Worm (Caenorhabditis elegans) whole organism, L4/young adult: Measurements from ENCODE around the gene fbxa-137.

Experiments
- W03F9.2 ChIP-seq: fragments of 150-350 bp; optimal IDR thresholded peaks from 2 replicates; lab custom pipeline; 2014; ENCODE audit warnings: missing biosample characterization, missing genetic modification characterization
- dao-5 ChIP-seq: sonication (generic microtip); optimal IDR thresholded peaks from 2 replicates; lab custom pipeline; 2016; ENCODE audit warnings: missing genotype, missing genetic modification characterization, moderate library complexity, missing compliant biosample characterization
- him-1 ChIP-seq: sonication (generic microtip); optimal IDR thresholded peaks from 2 replicates; lab custom pipeline; 2016; ENCODE audit warnings: missing genotype, missing genetic modification reagents, missing genetic modification characterization, missing compliant biosample characterization

Gene fbxa-137

DNA sequence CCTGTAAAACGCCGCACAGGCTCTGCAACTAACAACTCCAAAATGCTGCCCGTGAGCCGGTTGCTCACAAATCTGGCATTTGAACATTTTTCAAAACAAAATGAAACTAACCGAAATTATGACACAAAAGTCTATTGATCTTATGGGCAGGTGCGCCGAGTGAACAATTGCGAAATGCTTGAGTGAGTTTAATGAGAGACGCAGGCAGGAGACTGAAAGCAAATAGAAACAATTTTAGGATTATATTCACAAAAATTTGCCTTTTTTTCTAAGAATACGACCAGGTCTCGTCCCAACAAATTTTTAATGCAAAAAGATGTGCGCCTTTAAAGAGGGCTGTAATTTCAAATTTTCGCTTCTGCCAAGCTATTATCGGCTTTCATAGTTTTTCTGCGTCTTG lies 14.2 kb upstream of the fbxa-137 start, which contains the start of gene nhr-183:
TSS of gene nhr-183 (minus strand) at position 180 of the 400 bp plus-strand sequence.
- TF ChIP-seq W03F9.2 (tag; lab: Kevin White, UChicago): no peak
- TF ChIP-seq him-1 (tag; lab: Kevin White, UChicago): no peak
- no peak for TF ChIP-seq dao-5 (tag; lab: Kevin White, UChicago)

DNA sequence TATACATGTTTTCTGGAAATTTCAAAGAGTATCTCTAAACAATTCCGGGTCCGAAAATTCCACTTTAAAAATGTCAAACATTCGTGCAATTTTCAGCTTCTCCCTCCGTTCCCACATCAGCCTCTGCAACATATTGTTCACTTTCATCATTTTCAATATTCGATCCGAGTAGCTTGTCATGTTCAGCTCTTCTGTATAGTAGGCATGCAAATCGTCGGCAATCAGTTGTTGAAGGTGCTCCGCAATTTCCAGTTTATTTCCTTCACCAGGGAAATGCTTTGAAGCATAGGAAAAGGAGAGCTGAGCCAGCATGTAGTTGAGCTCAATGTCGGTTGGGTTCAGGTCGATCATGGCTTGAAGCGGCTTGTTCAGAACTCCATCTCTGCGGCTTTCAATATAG lies 13.7 kb upstream of the fbxa-137 start:
- TF ChIP-seq dao-5 (tag; lab: Kevin White, UChicago): no peak

DNA sequence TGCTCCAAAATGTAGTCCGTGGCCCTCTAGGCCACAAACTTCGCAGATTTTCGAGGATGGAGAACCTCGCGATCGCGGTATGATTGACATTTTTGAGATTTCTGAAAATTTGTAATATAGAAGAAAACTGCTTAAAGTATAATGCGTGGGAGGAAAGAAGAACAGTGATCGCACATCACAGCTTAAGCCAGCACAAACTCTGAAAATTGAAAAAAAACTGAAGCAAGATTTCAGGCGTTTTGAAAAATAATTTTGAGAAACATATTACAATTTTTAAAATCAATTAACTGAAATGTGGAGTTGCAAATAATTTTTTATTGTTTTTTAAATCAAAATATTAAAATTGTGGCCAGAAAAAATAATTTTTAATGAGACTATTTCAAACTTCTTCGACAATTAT lies 11.7 kb upstream of the fbxa-137 start, which contains the start of gene nhr-275:
TSS of gene nhr-275 (minus strand) at position 101 of the 400 bp plus-strand sequence.
- no peak for TF ChIP-seq him-1 (tag; lab: Kevin White, UChicago)
- no peak for TF ChIP-seq dao-5 (tag; lab: Kevin White, UChicago)
- TF ChIP-seq W03F9.2 (tag; lab: Kevin White, UChicago): no peak

DNA sequence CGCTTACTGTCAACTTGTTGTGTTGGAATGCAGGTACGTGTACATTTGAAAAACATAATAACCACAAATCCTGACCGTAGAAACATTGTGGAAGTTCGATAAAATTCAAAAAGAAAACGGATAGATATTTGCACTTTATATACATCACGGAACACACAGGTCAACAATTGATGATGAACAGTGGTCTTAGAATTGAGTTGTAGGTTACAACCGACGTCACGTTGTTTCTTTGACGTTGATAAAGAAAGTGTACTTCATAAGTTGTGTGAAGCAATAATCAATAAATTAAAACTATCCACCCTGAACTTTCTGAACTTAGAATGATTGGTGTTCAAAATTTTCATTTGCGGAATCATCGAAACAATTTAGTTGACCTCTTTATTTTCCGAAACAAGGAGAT lies 6.9 kb upstream of the fbxa-137 start, which contains the start of gene Y5H2A.1:
TSS of gene Y5H2A.1 (minus strand) at position 101 of the 400 bp plus-strand sequence.
- no peak for TF ChIP-seq W03F9.2 (tag; lab: Kevin White, UChicago)
- no peak for TF ChIP-seq him-1 (tag; lab: Kevin White, UChicago)
- TF ChIP-seq dao-5 (tag; lab: Kevin White, UChicago): no peak

DNA sequence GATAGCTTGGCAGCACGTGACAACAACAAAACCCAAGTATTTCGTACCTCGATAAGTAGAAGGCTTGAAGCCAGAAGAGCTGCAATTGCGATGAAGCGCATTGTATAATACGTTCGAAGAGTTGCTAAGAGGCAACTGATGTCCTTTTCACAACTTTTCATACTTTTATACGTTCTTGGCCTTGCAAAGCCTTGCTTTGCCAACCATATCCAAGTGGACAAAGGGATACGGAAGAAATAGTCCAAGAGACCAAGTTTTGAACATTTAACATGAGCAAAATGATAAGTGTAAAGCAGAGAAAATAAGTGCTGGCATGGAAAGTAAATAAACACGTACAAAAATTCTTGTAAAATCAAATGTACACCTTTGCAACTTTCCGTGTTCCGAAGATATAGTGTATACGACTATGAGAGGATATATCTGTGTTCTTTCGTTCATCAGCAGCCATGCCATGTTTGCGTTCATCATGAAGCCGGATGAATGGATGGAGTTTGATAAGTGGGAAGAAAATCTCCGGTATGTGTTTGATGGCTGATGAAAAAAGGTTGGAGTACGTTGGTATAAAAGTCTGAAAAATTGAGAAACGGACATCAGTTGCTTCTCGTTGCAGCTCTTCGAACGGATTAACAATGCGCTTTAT lies 4.2 kb upstream of the fbxa-137 start, which contains the start of the genes Y5H2A.4 and abu-4:
TSS of gene Y5H2A.4 (minus strand) at position 101 of the 640 bp plus-strand sequence.
TSS of gene abu-4 (plus strand) at position 590 of the 640 bp plus-strand sequence.
- no peak for TF ChIP-seq him-1 (tag; lab: Kevin White, UChicago)
- no peak for TF ChIP-seq W03F9.2 (tag; lab: Kevin White, UChicago)
- TF ChIP-seq dao-5 (tag; lab: Kevin White, UChicago): no peak

DNA sequence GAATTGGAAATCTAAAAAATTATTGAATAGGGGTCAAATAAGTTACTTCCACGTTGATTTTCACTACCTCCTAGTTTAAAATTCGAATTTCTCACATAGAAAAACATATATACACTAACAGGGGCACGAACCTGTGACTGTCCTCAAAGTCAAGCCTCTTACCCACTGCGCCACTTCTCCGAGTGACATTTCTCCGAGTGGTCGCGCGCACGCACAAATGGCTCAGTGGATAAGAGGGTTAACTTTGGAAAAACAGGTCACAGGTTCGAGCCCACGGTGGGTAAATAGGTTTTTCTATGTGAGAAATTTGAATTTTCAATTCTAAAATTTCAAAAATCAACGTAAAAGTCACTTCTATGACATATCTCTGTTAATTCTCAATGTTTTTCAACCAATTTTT lies 1.4 kb upstream of the fbxa-137 start:
- TF ChIP-seq dao-5 (tag; lab: Kevin White, UChicago) (no peak), W03F9.2 (tag; lab: Kevin White, UChicago) (no peak), him-1 (tag; lab: Kevin White, UChicago) (no peak)

DNA sequence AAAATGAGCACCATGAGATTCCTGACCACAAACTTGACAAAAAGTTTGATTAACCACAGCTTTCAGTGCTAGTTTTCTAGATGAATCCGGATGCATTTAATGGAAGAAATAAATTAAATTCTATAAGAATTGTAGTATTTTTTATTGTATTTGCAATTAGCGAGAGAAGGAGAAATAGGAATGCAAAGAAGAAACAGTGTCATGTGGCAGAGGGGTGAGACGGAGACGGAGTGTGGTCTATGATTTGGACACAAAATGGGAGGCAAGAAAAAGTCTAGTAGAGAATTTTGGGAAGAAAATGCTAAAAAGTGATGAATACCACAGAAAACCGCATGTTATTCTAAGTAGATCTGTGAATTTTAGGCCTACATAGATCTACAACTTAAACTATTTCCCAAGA lies 564 bp upstream of the fbxa-137 start, which contains the start of gene nhr-59:
TSS of gene nhr-59 (minus strand) at position 214 of the 400 bp plus-strand sequence.
- TF ChIP-seq him-1 (tag; lab: Kevin White, UChicago) (no peak), W03F9.2 (tag; lab: Kevin White, UChicago) (no peak), dao-5 (tag; lab: Kevin White, UChicago) (no peak)

DNA sequence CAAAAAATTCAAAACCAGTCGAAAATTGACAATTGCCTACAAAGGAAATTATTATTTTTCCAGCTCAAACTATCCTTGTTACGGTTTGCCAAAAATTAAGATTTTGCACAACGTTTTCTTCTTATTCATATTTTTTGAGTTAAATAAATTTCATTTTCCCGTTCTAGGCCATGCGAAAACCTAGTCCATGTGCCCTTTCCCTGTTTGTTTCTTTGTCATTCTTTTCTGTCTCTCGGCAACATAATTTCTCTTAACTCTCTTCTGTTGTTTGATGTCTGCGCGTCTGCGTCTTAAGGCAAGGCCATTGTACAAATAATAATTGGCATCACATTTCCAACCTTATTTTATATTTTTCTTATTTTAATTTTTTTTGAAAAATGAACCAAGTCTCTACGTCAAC lies 2.9 kb downstream of the fbxa-137 start, which contains the start of gene nhr-228:
TSS of gene nhr-228 (plus strand) at position 261 of the 400 bp plus-strand sequence.
- TF ChIP-seq W03F9.2 (tag; lab: Kevin White, UChicago) (peak; percentile 17), dao-5 (tag; lab: Kevin White, UChicago) (no peak)

DNA sequence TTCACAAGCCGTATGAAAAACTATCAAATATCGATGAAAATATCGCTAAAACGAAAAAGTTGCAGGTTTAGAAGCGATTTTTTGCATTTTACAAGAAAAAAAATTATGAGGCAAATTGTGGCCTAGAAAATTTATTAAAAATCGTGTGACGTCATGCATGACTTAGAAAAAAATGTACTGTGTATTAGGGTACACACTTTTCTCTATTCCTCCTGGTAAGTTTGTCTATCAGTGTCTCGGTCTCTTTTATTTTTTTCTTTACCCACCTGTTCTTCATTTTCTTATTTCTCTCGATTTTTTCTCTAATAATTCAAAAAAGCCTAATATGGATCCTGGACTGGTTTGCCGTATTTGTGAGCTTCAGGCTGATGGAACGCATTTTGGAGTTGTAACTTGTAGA lies 6.5 kb downstream of the fbxa-137 start, which contains the start of gene nhr-227:
TSS of gene nhr-227 (plus strand) at position 326 of the 400 bp plus-strand sequence.
- TF ChIP-seq W03F9.2 (tag; lab: Kevin White, UChicago) (no peak), dao-5 (tag; lab: Kevin White, UChicago) (no peak), him-1 (tag; lab: Kevin White, UChicago) (no peak)

DNA sequence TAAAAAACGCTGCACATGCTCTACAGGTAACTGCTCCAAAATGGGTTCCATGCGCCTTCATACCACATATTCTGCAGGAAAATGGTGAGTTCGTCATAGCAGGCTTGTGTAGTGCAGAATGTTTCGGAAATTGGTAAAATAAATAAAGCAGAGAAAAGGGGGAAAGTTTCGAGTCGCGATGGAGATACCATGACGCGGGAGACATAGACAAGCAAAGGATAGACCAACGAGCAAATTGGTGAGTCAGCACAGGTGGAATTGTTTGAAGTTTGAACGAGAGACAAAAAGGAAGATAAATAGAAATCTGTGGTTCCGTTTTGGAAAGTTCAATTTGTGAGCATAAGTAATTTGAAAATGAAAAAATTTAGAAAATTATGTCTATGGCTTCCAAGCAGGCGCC lies 11.7 kb downstream of the fbxa-137 start, which contains the start of gene nhr-225:
TSS of gene nhr-225 (minus strand) at position 146 of the 400 bp plus-strand sequence.
- TF ChIP-seq dao-5 (tag; lab: Kevin White, UChicago): no peak
- TF ChIP-seq W03F9.2 (tag; lab: Kevin White, UChicago): no peak
- no peak for TF ChIP-seq him-1 (tag; lab: Kevin White, UChicago)

DNA sequence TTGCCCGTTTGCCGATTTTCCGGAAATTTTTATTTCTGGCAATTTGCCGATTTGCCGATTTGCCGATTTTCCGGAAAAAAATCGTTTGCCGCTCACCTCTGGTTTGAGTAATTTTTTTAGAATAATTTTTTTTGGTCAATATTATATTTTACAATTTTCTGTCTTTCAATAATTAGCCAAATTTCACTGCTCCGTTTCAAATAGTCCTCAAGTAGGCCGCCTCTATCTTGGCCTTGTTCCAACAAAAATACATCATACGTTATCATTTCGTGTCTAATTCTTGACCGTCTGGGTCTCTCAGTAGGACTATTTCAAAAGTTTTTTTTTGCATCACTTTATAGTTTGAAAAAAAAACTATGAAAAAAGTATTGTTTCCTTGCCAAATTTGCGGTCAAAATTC lies 13.6 kb downstream of the fbxa-137 start, which contains the start of gene nhr-115:
TSS of gene nhr-115 (plus strand) at position 301 of the 400 bp plus-strand sequence.
- TF ChIP-seq W03F9.2 (tag; lab: Kevin White, UChicago): no peak
- TF ChIP-seq him-1 (tag; lab: Kevin White, UChicago): no peak
- TF ChIP-seq dao-5 (tag; lab: Kevin White, UChicago): no peak

DNA sequence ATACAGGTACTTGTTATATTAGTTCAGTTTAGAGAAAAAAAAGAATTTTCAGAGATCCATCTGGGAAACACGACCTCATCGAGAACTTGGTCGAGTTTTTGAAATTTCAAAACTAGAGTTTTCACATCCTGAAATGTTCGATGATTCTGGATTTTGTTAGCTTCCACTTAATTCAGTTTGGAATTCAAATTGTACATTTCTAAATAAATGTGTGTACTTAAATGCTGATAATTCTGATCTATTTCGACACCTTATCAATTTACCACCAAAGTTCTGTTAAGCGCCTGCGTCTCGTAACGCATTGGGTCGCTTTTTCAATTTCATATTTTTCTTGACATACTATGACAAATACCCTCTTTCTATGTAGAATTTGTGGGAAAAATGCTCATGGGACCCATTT lies 16.0 kb downstream of the fbxa-137 start, which contains the start of gene nhr-226:
TSS of gene nhr-226 (plus strand) at position 301 of the 400 bp plus-strand sequence.
- TF ChIP-seq dao-5 (tag; lab: Kevin White, UChicago) (no peak), W03F9.2 (tag; lab: Kevin White, UChicago) (no peak), him-1 (tag; lab: Kevin White, UChicago) (no peak)

DNA sequence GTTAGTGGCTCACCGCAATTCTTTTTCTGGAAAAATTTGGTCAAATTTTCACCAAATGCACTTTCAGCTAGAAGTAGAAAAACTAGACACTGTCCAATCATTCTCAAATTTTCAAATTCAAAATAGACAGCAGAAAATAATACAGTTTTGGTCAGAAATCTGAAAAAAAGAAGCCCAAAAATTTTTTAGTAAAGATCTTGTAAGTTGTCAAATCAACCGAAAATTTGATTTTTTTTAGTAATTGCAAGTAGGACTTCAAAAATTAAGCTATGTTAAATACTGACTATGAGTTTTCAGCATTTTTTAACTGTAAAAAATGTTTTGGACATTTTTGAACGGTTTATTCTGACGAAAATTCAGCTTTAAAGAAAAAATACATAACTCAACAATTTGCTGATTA lies 22.3 kb downstream of the fbxa-137 start, which contains the start of gene Y19D10B.8:
TSS of gene Y19D10B.8 (minus strand) at position 101 of the 400 bp plus-strand sequence.
- no peak for TF ChIP-seq W03F9.2 (tag; lab: Kevin White, UChicago)
- no peak for TF ChIP-seq him-1 (tag; lab: Kevin White, UChicago)
- no peak for TF ChIP-seq dao-5 (tag; lab: Kevin White, UChicago)
